Worm (Caenorhabditis elegans) whole organism, L3 larva: Measurements from ENCODE around the gene nep-11.

Source experiments
- aly-2 ChIP-seq: fragments of 150-350 bp; optimal IDR thresholded peaks from 2 replicates; lab custom pipeline; 2014; ENCODE audit warnings: missing biosample characterization, missing genetic modification characterization
- ama-1 ChIP-seq: fragments of 150-350 bp; optimal IDR thresholded peaks from 2 replicates; lab custom pipeline; 2018
- elt-2 ChIP-seq: sonication (generic microtip); optimal IDR thresholded peaks from 2 replicates; lab custom pipeline; 2016; ENCODE audit warnings: missing genetic modification reagents, mild to moderate bottlenecking, missing genetic modification characterization, missing compliant biosample characterization
- lsy-12 ChIP-seq: sonication (generic microtip); optimal IDR thresholded peaks from 2 replicates; lab custom pipeline; 2016; ENCODE audit warnings: mild to moderate bottlenecking, missing genetic modification characterization, missing compliant biosample characterization
- nhr-11 ChIP-seq: fragments of 150-350 bp; optimal IDR thresholded peaks from 2 replicates; lab custom pipeline; 2014; ENCODE audit warnings: missing biosample characterization, missing genetic modification characterization
- nhr-237 ChIP-seq: fragments of 150-350 bp; optimal IDR thresholded peaks from 2 replicates; lab custom pipeline; 2014; ENCODE audit warnings: missing biosample characterization, missing genetic modification characterization
- nhr-25 ChIP-seq: sonication (generic microtip); optimal IDR thresholded peaks from 2 replicates; lab custom pipeline; 2017; ENCODE audit warnings: missing biosample characterization, missing genetic modification characterization
- nhr-76 ChIP-seq: fragments of 150-350 bp; sonication (generic microtip); optimal IDR thresholded peaks from 5 replicates; lab custom pipeline; 2014; ENCODE audit warnings: missing biosample characterization, missing genetic modification characterization
- pha-4 ChIP-seq: fragments of 150-350 bp; optimal IDR thresholded peaks from 2 replicates; lab custom pipeline; 2014; ENCODE audit warnings: missing biosample characterization, missing genetic modification reagents, missing genetic modification characterization
- pqm-1 ChIP-seq: fragments of 150-350 bp; optimal IDR thresholded peaks from 2 replicates; lab custom pipeline; 2017; ENCODE audit warnings: missing biosample characterization, missing genetic modification characterization, inconsistent platforms
- snpc-4 ChIP-seq: fragments of 150-350 bp; optimal IDR thresholded peaks from 2 replicates; lab custom pipeline; 2014; ENCODE audit warnings: missing biosample characterization, missing genetic modification characterization
- unc-62 ChIP-seq: fragments of 150-350 bp; sonication (generic microtip); optimal IDR thresholded peaks from 4 replicates; lab custom pipeline; 2014; ENCODE audit warnings: missing biosample characterization, missing genetic modification reagents, missing genetic modification characterization

ce11 chrII:3458209-3458608 is 32.9 kb upstream of the nep-11 start, which contains the start of the genes C16C8.26 and C16C8.19:
- TF ChIP-seq pqm-1 (tag; lab: Kevin White, UChicago): no peak
- TF ChIP-seq lsy-12: no peak
- TF ChIP-seq ama-1: no peak
- TF ChIP-seq pha-4 (tag; lab: Kevin White, UChicago): no peak
- no peak for TF ChIP-seq nhr-237 (tag; lab: Kevin White, UChicago)
- no peak for TF ChIP-seq nhr-25 (tag; lab: Kevin White, UChicago)
- no peak for TF ChIP-seq snpc-4
- TF ChIP-seq nhr-76: no peak
- no peak for TF ChIP-seq nhr-11 (tag; lab: Kevin White, UChicago)
- TF ChIP-seq unc-62 (GFP tag; lab: Kevin White, UChicago): no peak
- no peak for TF ChIP-seq aly-2
- no peak for TF ChIP-seq elt-2 (tag; lab: Kevin White, UChicago)
